Worm (Caenorhabditis elegans) whole organism, young adult: ENCODE results near the gene F08G2.7.

ENCODE experiments used
- B0035.1 ChIP-seq: sonication (generic microtip); optimal IDR thresholded peaks from 2 replicates; lab custom pipeline; 2016; ENCODE audit warnings: missing genetic modification characterization, mild to moderate bottlenecking, missing compliant biosample characterization, missing genotype, missing genetic modification reagents
- B0336.3 ChIP-seq: fragments of 200-800 bp; sonication (Bioruptor generic); IDR thresholded peaks from 2 replicates; pipeline ENCODE4 v1.3.6; 2022; ENCODE audit warnings: missing genetic modification characterization, missing compliant biosample characterization
- F10E7.11 ChIP-seq: sonication (generic microtip); optimal IDR thresholded peaks from 2 replicates; lab custom pipeline; 2017; ENCODE audit warnings: mild to moderate bottlenecking, missing genetic modification characterization, moderate library complexity, missing compliant biosample characterization
- F52B5.7 ChIP-seq: sonication (generic microtip); optimal IDR thresholded peaks from 2 replicates; lab custom pipeline; 2016; ENCODE audit warnings: mild to moderate bottlenecking, missing genetic modification characterization, missing compliant biosample characterization
- F55B11.4 ChIP-seq: sonication (generic microtip); optimal IDR thresholded peaks from 2 replicates; lab custom pipeline; 2016; ENCODE audit warnings: missing compliant biosample characterization, missing genetic modification characterization, borderline replicate concordance; ENCODE audit not compliant: insufficient read depth
- F57C9.4 ChIP-seq: sonication (generic microtip); optimal IDR thresholded peaks from 2 replicates; lab custom pipeline; 2017; ENCODE audit warnings: mild to moderate bottlenecking, missing genetic modification characterization, missing compliant biosample characterization
- T07F8.4 ChIP-seq: sonication (generic microtip); optimal IDR thresholded peaks from 2 replicates; lab custom pipeline; 2016; ENCODE audit warnings: mild to moderate bottlenecking, missing genetic modification characterization, moderate library complexity, missing compliant biosample characterization
- T26A5.8 ChIP-seq: sonication (generic microtip); optimal IDR thresholded peaks from 2 replicates; lab custom pipeline; 2016; ENCODE audit warnings: missing genetic modification characterization, missing compliant biosample characterization
- Y53F4B.3 ChIP-seq: fragments of 200-800 bp; sonication (Bioruptor generic); IDR thresholded peaks from 2 replicates; pipeline ENCODE4 v1.3.6; 2022; ENCODE audit warnings: missing genetic modification reagents, missing genetic modification characterization, missing compliant biosample characterization
- Y95B8A.8 ChIP-seq: fragments of 200-800 bp; sonication (Bioruptor generic); IDR thresholded peaks from 2 replicates; pipeline ENCODE4 v1.3.6; 2022; ENCODE audit warnings: missing genetic modification reagents, missing genetic modification characterization, missing compliant biosample characterization
- ceh-40 ChIP-seq: fragments of 200-800 bp; sonication (Bioruptor generic); IDR thresholded peaks from 2 replicates; pipeline ENCODE4 v1.3.6; 2022; ENCODE audit warnings: missing genetic modification characterization, missing compliant biosample characterization
- ceh-91 ChIP-seq: fragments of 200-800 bp; sonication (Bioruptor generic); IDR thresholded peaks from 2 replicates; pipeline ENCODE4 v1.3.6; 2022; ENCODE audit warnings: missing genetic modification reagents, missing genetic modification characterization, missing compliant biosample characterization
- egl-18 ChIP-seq: fragments of 200-800 bp; sonication (Bioruptor generic); IDR thresholded peaks from 2 replicates; pipeline ENCODE4 v1.3.6; 2022; ENCODE audit warnings: missing genetic modification reagents, missing genetic modification characterization, missing compliant biosample characterization
- gei-17 ChIP-seq: fragments of 200-800 bp; sonication (Bioruptor generic); optimal IDR thresholded peaks from 2 replicates; lab custom pipeline; 2018; ENCODE audit warnings: mild to moderate bottlenecking, missing genetic modification characterization, missing compliant biosample characterization
- hlh-12 ChIP-seq: sonication (generic microtip); optimal IDR thresholded peaks from 2 replicates; lab custom pipeline; 2016; ENCODE audit warnings: missing genetic modification characterization, missing compliant biosample characterization
- hmg-20 ChIP-seq: fragments of 200-800 bp; sonication (Bioruptor generic); IDR thresholded peaks from 2 replicates; pipeline ENCODE4 v1.3.6; 2022; ENCODE audit warnings: missing genetic modification reagents, missing genetic modification characterization, missing compliant biosample characterization
- lag-1 ChIP-seq: fragments of 200-800 bp; sonication (Bioruptor generic); IDR thresholded peaks from 2 replicates; pipeline ENCODE4 v1.3.6; 2022; ENCODE audit warnings: missing genetic modification reagents, missing genetic modification characterization, missing compliant biosample characterization
- let-607 ChIP-seq, 2 experiments: fragments of 200-800 bp in 1 of 2; sonication (Bioruptor generic) in 1 of 2; sonication (generic microtip) in 1 of 2; optimal IDR thresholded peaks; 2 replicates each; lab custom pipeline; 2016 to 2018; ENCODE audit warnings: mild to moderate bottlenecking in 2 of 2, missing compliant biosample characterization in 2 of 2, missing genetic modification characterization in 2 of 2, moderate library complexity in 2 of 2, missing genotype in 1 of 2
- lin-26 ChIP-seq: fragments of 200-800 bp; sonication (Bioruptor generic); IDR thresholded peaks from 2 replicates; pipeline ENCODE4 v1.3.6; 2022; ENCODE audit warnings: missing genetic modification reagents, missing genetic modification characterization, missing compliant biosample characterization
- lin-35 ChIP-seq, 3 experiments: fragments of 150-350 bp in 2 of 3; sonication (generic microtip) in 1 of 3; optimal IDR thresholded peaks; 2 replicates each; lab custom pipeline; 2014 to 2018; ENCODE audit warnings: missing biosample characterization in 3 of 3, missing genetic modification characterization in 3 of 3, missing genetic modification reagents in 3 of 3
- lin-40 ChIP-seq: sonication (generic microtip); optimal IDR thresholded peaks from 2 replicates; lab custom pipeline; 2016; ENCODE audit warnings: missing genetic modification characterization, mild to moderate bottlenecking, missing compliant biosample characterization, missing genotype, missing genetic modification reagents
- mel-28 ChIP-seq: sonication (generic microtip); optimal IDR thresholded peaks from 2 replicates; lab custom pipeline; 2016; ENCODE audit warnings: borderline replicate concordance, mild to moderate bottlenecking, missing genetic modification characterization, missing compliant biosample characterization
- nfya-1 ChIP-seq: sonication (generic microtip); optimal IDR thresholded peaks from 2 replicates; lab custom pipeline; 2017; ENCODE audit warnings: antibody characterized with exemption, missing compliant biosample characterization, missing genetic modification characterization, borderline replicate concordance; ENCODE audit not compliant: insufficient read depth
- nhr-120 ChIP-seq: fragments of 200-800 bp; sonication (Bioruptor generic); IDR thresholded peaks from 2 replicates; pipeline ENCODE4 v1.3.6; 2022; ENCODE audit warnings: missing genetic modification characterization, missing compliant biosample characterization
- nhr-27 ChIP-seq: fragments of 200-800 bp; sonication (Bioruptor generic); optimal IDR thresholded peaks from 2 replicates; lab custom pipeline; 2018; ENCODE audit warnings: mild to moderate bottlenecking, missing genetic modification characterization, moderate library complexity, missing compliant biosample characterization
- nhr-80 ChIP-seq: sonication (generic microtip); optimal IDR thresholded peaks from 2 replicates; lab custom pipeline; 2016; ENCODE audit warnings: missing genetic modification characterization, missing compliant biosample characterization
- pbrm-1 ChIP-seq: fragments of 200-800 bp; sonication (Bioruptor generic); IDR thresholded peaks from 2 replicates; pipeline ENCODE4 v1.3.6; 2022; ENCODE audit warnings: missing genetic modification reagents, missing genetic modification characterization, missing compliant biosample characterization
- sea-2 ChIP-seq: fragments of 200-800 bp; sonication (Bioruptor generic); IDR thresholded peaks from 2 replicates; pipeline ENCODE4 v1.3.6; 2022; ENCODE audit warnings: missing genetic modification characterization, missing compliant biosample characterization
- snpc-1.1 ChIP-seq: sonication (generic microtip); optimal IDR thresholded peaks from 2 replicates; lab custom pipeline; 2017; ENCODE audit warnings: missing genetic modification characterization, mild to moderate bottlenecking, missing compliant biosample characterization, antibody characterized with exemption, moderate library complexity, missing genotype, missing genetic modification reagents; ENCODE audit not compliant: insufficient read depth
- snpc-4 ChIP-seq, 5 experiments: fragments of 150-350 bp in 1 of 5; sonication (generic microtip) in 4 of 5; optimal IDR thresholded peaks; 2 replicates each; lab custom pipeline; 2014 to 2018; ENCODE audit warnings: missing genetic modification characterization in 5 of 5, missing biosample characterization in 3 of 5, antibody characterized with exemption in 2 of 5, mild to moderate bottlenecking in 2 of 5, missing compliant biosample characterization in 2 of 5, missing genotype in 2 of 5, moderate library complexity in 2 of 5, missing genetic modification reagents in 1 of 5
- tbx-9 ChIP-seq: sonication (generic microtip); optimal IDR thresholded peaks from 2 replicates; lab custom pipeline; 2016; ENCODE audit warnings: borderline replicate concordance, missing genetic modification characterization, inconsistent platforms, missing compliant biosample characterization
- unc-62 ChIP-seq: fragments of 150-350 bp; optimal IDR thresholded peaks from 2 replicates; lab custom pipeline; 2014; ENCODE audit warnings: missing biosample characterization, missing genetic modification reagents, missing genetic modification characterization
- ztf-25 ChIP-seq: fragments of 200-800 bp; sonication (Bioruptor generic); IDR thresholded peaks from 2 replicates; pipeline ENCODE4 v1.3.6; 2022; ENCODE audit warnings: missing genetic modification reagents, missing genetic modification characterization, missing compliant biosample characterization
- ztf-3 ChIP-seq: fragments of 200-800 bp; sonication (Bioruptor generic); optimal IDR thresholded peaks from 2 replicates; lab custom pipeline; 2018; ENCODE audit warnings: mild to moderate bottlenecking, missing genetic modification characterization, missing compliant biosample characterization

Gene F08G2.7

DNA sequence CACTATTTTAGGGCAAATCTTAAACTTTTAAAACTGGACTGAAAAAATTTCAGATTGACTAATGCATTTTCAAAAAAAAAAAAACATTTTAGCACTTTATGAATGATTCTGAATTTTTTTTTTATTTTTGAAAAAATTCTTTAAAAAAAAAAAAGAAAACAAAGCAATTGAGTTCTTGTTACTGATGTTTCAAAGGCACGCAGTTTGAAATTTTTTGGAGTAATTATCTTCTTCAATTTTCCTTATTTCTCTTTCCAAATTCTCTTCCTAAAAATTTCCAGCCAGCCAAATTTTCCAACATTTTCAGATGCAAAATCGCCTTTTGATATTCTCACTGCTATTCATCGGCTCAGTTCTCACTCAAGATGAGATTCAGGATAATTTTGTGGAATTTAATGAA is 11.0 kb upstream of the F08G2.7 start, which contains the start of gene F08G2.8 (continued):
- TF ChIP-seq T07F8.4: no peak

DNA sequence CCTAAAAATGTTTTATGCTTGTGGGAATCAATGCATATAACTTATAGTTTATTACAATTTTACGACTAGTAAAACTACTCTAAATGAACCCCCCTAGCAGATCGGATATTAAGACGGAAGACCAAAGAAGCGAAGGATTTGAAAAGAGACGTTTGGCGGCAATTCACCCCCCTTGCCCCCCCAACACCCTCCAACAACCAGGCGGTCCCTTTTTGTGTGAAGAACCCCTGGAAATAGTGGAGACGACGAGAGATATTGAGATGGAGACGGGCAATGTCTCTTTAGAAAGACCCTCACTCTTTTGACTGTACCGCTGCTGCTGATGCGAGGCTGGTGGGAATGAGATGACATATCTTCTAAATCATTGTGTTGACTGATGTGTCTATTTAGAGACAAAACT is 6.4 kb upstream of the F08G2.7 start:
- TF ChIP-seq lin-26 (GFP tag; lab: Robert Waterston, UW) (no peak), F57C9.4 (tag; lab: Kevin White, UChicago) (no peak), gei-17 (GFP tag; lab: Kevin White, UChicago) (no peak), B0035.1 (tag; lab: Kevin White, UChicago) (no peak), nhr-120 (no peak), lin-40 (tag; lab: Kevin White, UChicago) (no peak), ceh-40 (GFP tag; lab: Robert Waterston, UW) (no peak), F55B11.4 (tag; lab: Kevin White, UChicago) (no peak), hlh-12 (tag; lab: Kevin White, UChicago) (no peak), pbrm-1 (no peak), Y95B8A.8 (GFP tag; lab: Robert Waterston, UW) (no peak), B0336.3 (GFP tag; lab: Robert Waterston, UW) (no peak), F10E7.11 (tag; lab: Kevin White, UChicago) (no peak), unc-62 (GFP tag; lab: Kevin White, UChicago) (no peak), egl-18 (no peak), sea-2 (no peak), F52B5.7 (tag; lab: Kevin White, UChicago) (no peak), nhr-27 (tag; lab: Kevin White, UChicago) (no peak)

DNA sequence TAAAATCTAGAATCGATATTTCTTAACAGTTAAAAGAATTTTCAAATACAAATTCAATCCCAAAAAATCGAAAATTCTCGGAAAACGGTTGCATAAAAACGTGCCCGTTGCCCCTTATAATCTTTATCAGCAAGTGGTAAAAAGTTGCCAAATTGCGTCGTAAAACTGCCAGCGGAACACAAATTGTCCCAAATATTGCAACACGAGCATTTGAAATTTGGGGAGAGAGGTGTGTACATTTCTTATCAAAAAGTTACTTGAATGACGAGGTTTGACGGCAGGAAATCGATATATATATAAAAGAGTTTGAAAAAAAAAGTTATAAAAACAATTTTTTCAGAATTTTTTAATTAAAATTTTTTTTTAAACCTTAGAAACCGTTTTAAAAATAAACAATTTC is 5.1 kb upstream of the F08G2.7 start:
- no peak for TF ChIP-seq snpc-4 (GFP tag; optimal IDR thresholded peaks at IDR 0.05; lab: Kevin White, UChicago)
- TF ChIP-seq snpc-4 (tag; optimal IDR thresholded peaks at IDR 0.05; lab: Kevin White, UChicago): peak in 1 of 4 experiments; percentile 51
- TF ChIP-seq nhr-80 (tag; lab: Kevin White, UChicago): peak; percentile 81
- no peak for TF ChIP-seq ceh-91 (GFP tag; lab: Robert Waterston, UW)
- TF ChIP-seq let-607 (tag; optimal IDR thresholded peaks at IDR 0.05; lab: Kevin White, UChicago): peak in 1 of 2 experiments; percentile 6

DNA sequence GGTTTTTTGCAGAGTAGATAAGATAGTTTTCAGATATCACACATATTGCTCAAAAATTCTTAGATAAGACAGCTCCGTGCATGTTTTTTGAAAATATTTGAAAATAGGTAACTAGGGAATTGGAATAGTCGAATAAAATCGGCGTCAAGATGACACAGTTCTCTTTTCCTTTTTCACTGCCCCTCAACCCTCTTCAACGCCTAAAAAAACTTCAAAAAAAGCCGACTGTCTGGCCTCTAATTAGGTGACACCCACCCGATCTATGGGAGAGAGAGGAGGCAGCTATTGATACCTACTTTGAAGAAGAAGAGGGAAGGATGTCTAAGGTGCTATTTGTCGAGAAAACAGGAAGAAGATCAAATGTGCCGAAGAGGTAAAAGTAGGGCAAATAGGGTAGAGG is 1.4 kb upstream of the F08G2.7 start:
- TF ChIP-seq nfya-1: no peak
- TF ChIP-seq mel-28 (tag; lab: Kevin White, UChicago): no peak
- no peak for TF ChIP-seq ztf-3 (GFP tag; lab: Kevin White, UChicago)
- TF ChIP-seq ztf-25 (GFP tag; lab: Robert Waterston, UW): no peak
- TF ChIP-seq hmg-20 (GFP tag; lab: Robert Waterston, UW): no peak
- no peak for TF ChIP-seq lag-1 (GFP tag; lab: Robert Waterston, UW)
- no peak for TF ChIP-seq snpc-1.1 (tag; lab: Kevin White, UChicago)
- TF ChIP-seq lin-35 (GFP tag; optimal IDR thresholded peaks at IDR 0.05; lab: Kevin White, UChicago): no peak
- TF ChIP-seq unc-62 (GFP tag; lab: Kevin White, UChicago): no peak
- TF ChIP-seq tbx-9 (tag; lab: Kevin White, UChicago): no peak
- TF ChIP-seq T26A5.8: no peak
- no peak for TF ChIP-seq Y53F4B.3 (GFP tag; lab: Robert Waterston, UW)
- TF ChIP-seq, all 124 proteins: peak for 0
